Fruit fly (Drosophila melanogaster): ENCODE data around the gene CG9550.

dm6 chr2L:6447581-6448333 lies 49.1 kb upstream of the CG9550 start:
- TF ChIP-seq fd96Ca (GFP tag; IDR thresholded peaks at IDR 0.05) (no peak), Pif1B (GFP tag; optimal IDR thresholded peaks at IDR 0.05) (no peak)
